Fruit fly (Drosophila melanogaster) Kc167 (cell line): ENCODE data around the gene CG18557.

Source experiments
- Myc ChIP-seq: fragments of >200 bp; optimal IDR thresholded peaks from 2 replicates; lab custom pipeline; 2017; ENCODE audit warnings: missing external identifiers
- Sin3A ChIP-seq: fragments of >200 bp; optimal IDR thresholded peaks from 2 replicates; lab custom pipeline; 2018; ENCODE audit warnings: missing external identifiers

DNA sequence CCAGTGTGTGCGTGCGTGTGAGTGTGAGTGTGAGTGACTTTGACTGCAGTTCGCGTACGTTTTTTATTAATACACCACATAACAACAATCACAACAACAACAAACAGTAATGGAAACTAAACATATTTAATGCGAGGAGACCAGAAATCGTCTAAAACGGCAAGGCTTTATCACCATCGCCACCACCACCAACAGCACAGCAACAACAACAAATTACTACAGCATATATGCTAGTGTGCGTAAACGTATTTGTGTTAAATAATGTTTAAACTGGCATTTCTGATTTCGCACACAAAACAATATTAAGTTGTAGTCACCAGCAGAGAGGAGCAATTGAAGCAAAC lies 40.7 kb upstream of the CG18557 start:
- TF ChIP-seq Sin3A (no peak), Myc (lab: Kevin White, UChicago) (no peak)
